Worm (Caenorhabditis elegans): ENCODE data around the gene nac-3.
A peak's percentile ranks its signal among the peaks of the same experiment; 100 is the strongest.

Gene nac-3

ce11 chrIII:10179444-10179843 lies 26.8 kb downstream of the nac-3 start:
- no peak for TF ChIP-seq K02D7.2 (tag; optimal IDR thresholded peaks at IDR 0.05)
- TF ChIP-seq Y22D7AL.16 (tag; optimal IDR thresholded peaks at IDR 0.05): no peak
- no peak for TF ChIP-seq fkh-6 (tag; optimal IDR thresholded peaks at IDR 0.05)
- TF ChIP-seq lin-11 (tag; optimal IDR thresholded peaks at IDR 0.05): no peak
- TF ChIP-seq F13H6.1 (tag; optimal IDR thresholded peaks at IDR 0.05): no peak
- TF ChIP-seq unc-86 (tag; optimal IDR thresholded peaks at IDR 0.05): no peak
- TF ChIP-seq ceh-14 (tag; optimal IDR thresholded peaks at IDR 0.05): no peak
- no peak for TF ChIP-seq ceh-34 (tag; optimal IDR thresholded peaks at IDR 0.05)
- no peak for TF ChIP-seq mec-3 (tag; optimal IDR thresholded peaks at IDR 0.05; ENCODE audit: borderline replicate concordance)
- TF ChIP-seq che-1 (tag; optimal IDR thresholded peaks at IDR 0.05): no peak

ce11 chrIII:10181868-10182267 lies 29.3 kb downstream of the nac-3 start:
- no peak for TF ChIP-seq gmeb-2 (tag; optimal IDR thresholded peaks at IDR 0.05)
- no peak for TF ChIP-seq ama-1 (optimal IDR thresholded peaks at IDR 0.05)
- TF ChIP-seq sox-4 (tag; optimal IDR thresholded peaks at IDR 0.05): no peak
- no peak for TF ChIP-seq hlh-30 (tag; optimal IDR thresholded peaks at IDR 0.05; ENCODE audit: insufficient read depth)
- TF ChIP-seq nhr-232 (tag; optimal IDR thresholded peaks at IDR 0.05): no peak
- no peak for TF ChIP-seq elt-2 (tag; optimal IDR thresholded peaks at IDR 0.05)
- no peak for TF ChIP-seq ref-2 (tag; optimal IDR thresholded peaks at IDR 0.05)
- TF ChIP-seq npax-4 (tag; optimal IDR thresholded peaks at IDR 0.05): no peak
- no peak for TF ChIP-seq pros-1 (tag; optimal IDR thresholded peaks at IDR 0.05)
- no peak for TF ChIP-seq pqm-1 (tag; optimal IDR thresholded peaks at IDR 0.05)
- TF ChIP-seq ceh-34 (tag; optimal IDR thresholded peaks at IDR 0.05): no peak
- no peak for TF ChIP-seq unc-55 (GFP tag; optimal IDR thresholded peaks at IDR 0.05)
- no peak for TF ChIP-seq che-1 (tag; optimal IDR thresholded peaks at IDR 0.05)
- no peak for TF ChIP-seq ceh-24 (tag; optimal IDR thresholded peaks at IDR 0.05)
- TF ChIP-seq ceh-2 (tag; optimal IDR thresholded peaks at IDR 0.05): no peak
- no peak for TF ChIP-seq pat-9 (tag; optimal IDR thresholded peaks at IDR 0.05)
- TF ChIP-seq tbx-2 (tag; optimal IDR thresholded peaks at IDR 0.05): no peak
- no peak for TF ChIP-seq unc-86 (tag; optimal IDR thresholded peaks at IDR 0.05)
- no peak for TF ChIP-seq lim-6 (tag; optimal IDR thresholded peaks at IDR 0.05)

- TF ChIP-seq K02D7.2 (tag; optimal IDR thresholded peaks at IDR 0.05) (no peak), zip-5 (tag; optimal IDR thresholded peaks at IDR 0.05) (no peak), Y22D7AL.16 (tag; optimal IDR thresholded peaks at IDR 0.05) (no peak), fkh-6 (tag; optimal IDR thresholded peaks at IDR 0.05) (no peak), C08G9.2 (tag; optimal IDR thresholded peaks at IDR 0.05) (no peak), C38D4.7 (GFP tag; optimal IDR thresholded peaks at IDR 0.05) (no peak), pag-3 (tag; optimal IDR thresholded peaks at IDR 0.05; ENCODE audit: borderline replicate concordance) (no peak), hlh-6 (tag; optimal IDR thresholded peaks at IDR 0.05) (no peak), hlh-8 (tag; optimal IDR thresholded peaks at IDR 0.05) (no peak), npax-4 (tag; optimal IDR thresholded peaks at IDR 0.05) (no peak), T23F11.4 (GFP tag; optimal IDR thresholded peaks at IDR 0.05) (no peak), unc-86 (tag; optimal IDR thresholded peaks at IDR 0.05) (no peak)
Measured at ce11 chrIII:10186160-10186559, 33.6 kb downstream of the nac-3 start, which contains the start of gene unc-47. Gene unc-47, minus strand, starts transcription at chrIII:10186260.

ce11 chrIII:10187840-10188239 lies 35.2 kb downstream of the nac-3 start:
- TF ChIP-seq unc-42 (tag; optimal IDR thresholded peaks at IDR 0.05) (peak; percentile 68), lin-11 (tag; optimal IDR thresholded peaks at IDR 0.05) (no peak), hlh-8 (tag; optimal IDR thresholded peaks at IDR 0.05) (no peak), ceh-48 (tag; optimal IDR thresholded peaks at IDR 0.05) (no peak), pqm-1 (tag; optimal IDR thresholded peaks at IDR 0.05) (no peak), hlh-6 (tag; optimal IDR thresholded peaks at IDR 0.05) (no peak), pag-3 (tag; optimal IDR thresholded peaks at IDR 0.05; ENCODE audit: borderline replicate concordance) (no peak), zip-5 (tag; optimal IDR thresholded peaks at IDR 0.05) (no peak)

ce11 chrIII:10188912-10189311 lies 36.3 kb downstream of the nac-3 start, which contains the start of gene epac-1:
Gene epac-1, plus strand, starts transcription at chrIII:10189212.
- TF ChIP-seq ama-1 (optimal IDR thresholded peaks at IDR 0.05) (no peak), unc-3 (GFP tag; conservative IDR thresholded peaks at IDR 0.05) (no peak), unc-3 (tag; optimal IDR thresholded peaks at IDR 0.05) (no peak), ceh-34 (tag; optimal IDR thresholded peaks at IDR 0.05) (no peak), Y22D7AL.16 (tag; optimal IDR thresholded peaks at IDR 0.05) (no peak), zip-5 (tag; optimal IDR thresholded peaks at IDR 0.05) (no peak), ceh-9 (tag; optimal IDR thresholded peaks at IDR 0.05) (no peak), ceh-14 (tag; optimal IDR thresholded peaks at IDR 0.05) (no peak), pha-2 (tag; optimal IDR thresholded peaks at IDR 0.05) (no peak), K02D7.2 (tag; optimal IDR thresholded peaks at IDR 0.05) (no peak), fkh-6 (tag; optimal IDR thresholded peaks at IDR 0.05) (no peak), ceh-45 (GFP tag; IDR thresholded peaks at IDR 0.05) (no peak), ceh-2 (tag; optimal IDR thresholded peaks at IDR 0.05) (no peak), eyg-1 (tag; optimal IDR thresholded peaks at IDR 0.05) (no peak), ttx-3 (tag; optimal IDR thresholded peaks at IDR 0.05) (no peak)
